Fruit fly (Drosophila melanogaster) whole organism, wandering third instar larva: ENCODE results near the gene CG5273.
A peak's percentile ranks its signal among the peaks of the same experiment; 100 is the strongest.

Experiments used
- Abd-B ChIP-seq: fragments of >200 bp; optimal IDR thresholded peaks from 2 replicates; lab custom pipeline; 2017; ENCODE audit warnings: missing biosample characterization, missing genetic modification characterization
- CG32264 ChIP-seq: fragments of 200-800 bp; sonication (Bioruptor generic); optimal IDR thresholded peaks from 2 replicates; lab custom pipeline; 2016; ENCODE audit warnings: missing biosample characterization, missing genetic modification characterization
- CG9705 ChIP-seq: fragments of 200-800 bp; sonication (Bioruptor generic); optimal IDR thresholded peaks from 2 replicates; lab custom pipeline; 2018; ENCODE audit warnings: missing biosample characterization, mild to moderate bottlenecking, missing genetic modification characterization
- CrebA ChIP-seq: fragments of 200-800 bp; sonication (Bioruptor generic); optimal IDR thresholded peaks from 2 replicates; lab custom pipeline; 2016; ENCODE audit warnings: missing biosample characterization, mild to moderate bottlenecking, missing genetic modification characterization, borderline replicate concordance
- Dfd ChIP-seq: fragments of >200 bp; optimal IDR thresholded peaks from 2 replicates; lab custom pipeline; 2017; ENCODE audit warnings: missing biosample characterization, missing genetic modification characterization
- Dif ChIP-seq: fragments of 200-275, 200-300 bp; sonication (Bioruptor generic); optimal IDR thresholded peaks from 2 replicates; lab custom pipeline; 2018; ENCODE audit warnings: missing biosample characterization, missing genetic modification characterization; ENCODE audit not compliant: partially characterized antibody
- GATAd ChIP-seq: sonication (Bioruptor generic); optimal IDR thresholded peaks from 2 replicates; lab custom pipeline; 2016; ENCODE audit warnings: missing biosample characterization, missing genetic modification characterization
- HLH106 ChIP-seq: fragments of 200-800 bp; optimal IDR thresholded peaks from 3 replicates; lab custom pipeline; 2019; ENCODE audit warnings: missing biosample characterization, mild to moderate bottlenecking, missing genetic modification characterization, moderate library complexity
- Hnf4 ChIP-seq: fragments of 200-800 bp; sonication (Bioruptor generic); optimal IDR thresholded peaks from 2 replicates; lab custom pipeline; 2016; ENCODE audit warnings: missing biosample characterization, mild to moderate bottlenecking, missing genetic modification characterization
- Hr78 ChIP-seq: fragments of >200 bp; optimal IDR thresholded peaks from 2 replicates; lab custom pipeline; 2017; ENCODE audit warnings: missing biosample characterization, missing genetic modification characterization
- Hr83 ChIP-seq: fragments of 200-300 bp; sonication (Bioruptor generic); optimal IDR thresholded peaks from 2 replicates; lab custom pipeline; 2016; ENCODE audit warnings: missing biosample characterization, mild to moderate bottlenecking, missing genetic modification characterization, moderate library complexity; ENCODE audit not compliant: poor library complexity, severe bottlenecking
- Jra ChIP-seq: sonication (Bioruptor generic); optimal IDR thresholded peaks from 2 replicates; lab custom pipeline; 2016; ENCODE audit warnings: missing biosample characterization, missing genetic modification characterization
- Mio ChIP-seq: sonication (Bioruptor generic); optimal IDR thresholded peaks from 2 replicates; lab custom pipeline; 2016; ENCODE audit warnings: missing biosample characterization, missing genetic modification characterization
- Myc ChIP-seq: fragments of >200 bp; optimal IDR thresholded peaks from 2 replicates; lab custom pipeline; 2017
- N ChIP-seq: fragments of >200 bp; optimal IDR thresholded peaks from 2 replicates; lab custom pipeline; 2018; ENCODE audit warnings: missing biosample characterization, missing external identifiers, missing genetic modification characterization
- OdsH ChIP-seq: fragments of 200-800 bp; sonication (Bioruptor generic); optimal IDR thresholded peaks from 2 replicates; lab custom pipeline; 2016; ENCODE audit warnings: missing biosample characterization, mild to moderate bottlenecking, missing genetic modification characterization
- Rel ChIP-seq, 2 experiments: fragments of 200-800 bp; sonication (Bioruptor generic) in 1 of 2; optimal IDR thresholded peaks; 2 replicates in 1 of 2; 3 replicates in 1 of 2; lab custom pipeline; 2016 to 2019; ENCODE audit warnings: mild to moderate bottlenecking in 2 of 2, missing biosample characterization in 2 of 2, missing genetic modification characterization in 2 of 2, moderate library complexity in 1 of 2
- Sp1 ChIP-seq: fragments of 200-800 bp; sonication (Bioruptor generic); optimal IDR thresholded peaks from 3 replicates; lab custom pipeline; 2019; ENCODE audit warnings: missing biosample characterization, mild to moderate bottlenecking, missing genetic modification characterization, moderate library complexity
- Vsx2 ChIP-seq: fragments of 200-300, 225-300 bp; sonication (Bioruptor generic); optimal IDR thresholded peaks from 2 replicates; lab custom pipeline; 2018; ENCODE audit warnings: missing biosample characterization, missing genetic modification characterization; ENCODE audit not compliant: partially characterized antibody
- br ChIP-seq: fragments of 200-800 bp; sonication (Bioruptor generic); optimal IDR thresholded peaks from 2 replicates; lab custom pipeline; 2016; ENCODE audit warnings: missing biosample characterization, missing genetic modification characterization
- brk ChIP-seq: fragments of 200-800 bp; sonication (Bioruptor generic); optimal IDR thresholded peaks from 2 replicates; lab custom pipeline; 2016; ENCODE audit warnings: missing biosample characterization, mild to moderate bottlenecking, missing genetic modification characterization
- dl ChIP-seq, 2 experiments: fragments of 175-275, 200-275 bp in 1 of 2; fragments of 200-275 bp in 1 of 2; sonication (Bioruptor generic); optimal IDR thresholded peaks; lab custom pipeline; 2018; ENCODE audit warnings: mild to moderate bottlenecking in 2 of 2, missing biosample characterization in 2 of 2, missing genetic modification characterization in 2 of 2, moderate library complexity in 2 of 2; ENCODE audit not compliant: partially characterized antibody in 2 of 2, insufficient read depth in 1 of 2
- dmrt93B ChIP-seq: fragments of 200-800 bp; sonication (Bioruptor generic); optimal IDR thresholded peaks from 2 replicates; lab custom pipeline; 2018; ENCODE audit warnings: missing biosample characterization, mild to moderate bottlenecking, missing genetic modification characterization
- dsf ChIP-seq: sonication (Bioruptor generic); optimal IDR thresholded peaks from 2 replicates; lab custom pipeline; 2016; ENCODE audit warnings: missing biosample characterization, missing genetic modification characterization, borderline replicate concordance
- ey ChIP-seq: fragments of 200-800 bp; sonication (Bioruptor generic); optimal IDR thresholded peaks from 2 replicates; lab custom pipeline; 2016; ENCODE audit warnings: missing biosample characterization, missing genetic modification characterization
- foxo ChIP-seq, 2 experiments: fragments of 200-800 bp; sonication (Bioruptor generic); optimal IDR thresholded peaks; 2 replicates in 1 of 2; 3 replicates in 1 of 2; lab custom pipeline; 2016 to 2017; ENCODE audit warnings: missing biosample characterization in 2 of 2, missing genetic modification characterization in 2 of 2
- fru ChIP-seq: fragments of 200-800 bp; sonication (Bioruptor generic); optimal IDR thresholded peaks from 3 replicates; lab custom pipeline; 2016; ENCODE audit warnings: missing biosample characterization, mild to moderate bottlenecking, missing genetic modification characterization
- h ChIP-seq: fragments of 200-800 bp; sonication (Bioruptor generic); optimal IDR thresholded peaks from 3 replicates; lab custom pipeline; 2016; ENCODE audit warnings: missing biosample characterization, mild to moderate bottlenecking, missing genetic modification characterization
- jim ChIP-seq: fragments of 175-275, 200-325 bp; sonication (Bioruptor generic); optimal IDR thresholded peaks from 2 replicates; lab custom pipeline; 2016; ENCODE audit warnings: missing biosample characterization, mild to moderate bottlenecking, missing genetic modification characterization
- lola ChIP-seq: fragments of >200 bp; optimal IDR thresholded peaks from 2 replicates; lab custom pipeline; 2017; ENCODE audit warnings: missing biosample characterization, missing genetic modification characterization
- pan ChIP-seq: fragments of >200 bp; optimal IDR thresholded peaks from 2 replicates; lab custom pipeline; 2017
- psq ChIP-seq: fragments of 200-800 bp; sonication (Bioruptor generic); optimal IDR thresholded peaks from 3 replicates; lab custom pipeline; 2017; ENCODE audit warnings: missing biosample characterization, mild to moderate bottlenecking, missing genetic modification characterization, moderate library complexity
- rgr ChIP-seq: fragments of 200-800 bp; sonication (Bioruptor generic); optimal IDR thresholded peaks from 3 replicates; lab custom pipeline; 2016; ENCODE audit warnings: missing biosample characterization, mild to moderate bottlenecking, missing genetic modification characterization
- sage ChIP-seq: fragments of 200-800 bp; sonication (Bioruptor generic); optimal IDR thresholded peaks from 2 replicates; lab custom pipeline; 2016; ENCODE audit warnings: missing biosample characterization, mild to moderate bottlenecking, missing genetic modification characterization
- sv ChIP-seq: fragments of 200-800 bp; sonication (Bioruptor generic); optimal IDR thresholded peaks from 3 replicates; lab custom pipeline; 2016; ENCODE audit warnings: missing biosample characterization, missing genetic modification characterization
- tai ChIP-seq: sonication (Bioruptor generic); optimal IDR thresholded peaks from 2 replicates; lab custom pipeline; 2016; ENCODE audit warnings: missing biosample characterization, missing genetic modification characterization
- usp ChIP-seq: fragments of >200 bp; optimal IDR thresholded peaks from 2 replicates; lab custom pipeline; 2017; ENCODE audit warnings: missing biosample characterization, missing genetic modification characterization
- woc ChIP-seq: sonication (Bioruptor generic); optimal IDR thresholded peaks from 2 replicates; lab custom pipeline; 2016; ENCODE audit warnings: missing biosample characterization, mild to moderate bottlenecking, missing genetic modification characterization

The CG5273 gene

DNA sequence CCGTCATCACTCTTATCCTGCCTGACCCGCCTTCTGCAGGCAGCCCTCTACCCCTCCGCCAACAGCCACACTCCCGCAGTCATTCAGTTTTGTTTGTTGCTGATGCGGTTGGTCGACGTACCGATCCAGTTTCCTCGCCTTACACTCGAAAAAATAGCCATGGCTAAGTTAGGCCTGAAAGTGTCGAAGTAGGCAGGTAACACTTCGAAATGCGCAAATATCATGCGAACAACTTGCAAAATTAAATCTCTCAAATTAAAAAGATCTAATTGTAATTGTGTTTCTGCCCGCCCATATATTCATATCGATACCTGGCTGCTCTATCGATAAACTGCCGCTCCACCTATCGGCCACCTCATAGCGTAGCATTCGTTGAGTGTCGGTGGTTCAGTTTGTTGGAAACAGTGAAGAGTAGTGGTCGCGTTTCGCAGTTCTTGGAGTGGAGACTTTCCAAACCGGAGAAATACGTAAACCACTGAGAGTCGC, 10.3 kb downstream of the CG5273 start, which contains the start of gene fz3:
fz3 (plus strand) TSS at position 307 of the 486 bp plus-strand sequence.
- TF ChIP-seq Sp1 (GFP tag; lab: Kevin White, UChicago) (peak; percentile 75), lola (GFP tag; lab: Kevin White, UChicago) (no peak), OdsH (GFP tag; lab: Kevin White, UChicago) (peak; percentile 64), N (GFP tag; lab: Kevin White, UChicago) (no peak), CrebA (GFP tag; lab: Kevin White, UChicago) (no peak), CG9705 (GFP tag; lab: Kevin White, UChicago) (peak; percentile 34), br (peak; percentile 77), Jra (GFP tag; lab: Kevin White, UChicago) (peak; percentile 67), brk (GFP tag; lab: Kevin White, UChicago) (no peak), dl (GFP tag; optimal IDR thresholded peaks at IDR 0.05; lab: Kevin White, UChicago; ENCODE audit: insufficient read depth in 1 of 2, partially characterized antibody in 2 of 2) (no peak), HLH106 (tag; lab: Kevin White, UChicago) (peak; percentile 76), rgr (GFP tag; lab: Kevin White, UChicago) (peak; percentile 78), usp (GFP tag; lab: Kevin White, UChicago) (no peak), sage (GFP tag; lab: Kevin White, UChicago) (no peak), h (peak; percentile 82), Dif (GFP tag; lab: Kevin White, UChicago) (peak; percentile 42), Mio (no peak), jim (GFP tag; lab: Kevin White, UChicago) (no peak), CG32264 (peak; percentile 58), dmrt93B (peak; percentile 32), foxo (GFP tag; optimal IDR thresholded peaks at IDR 0.05; lab: Kevin White, UChicago) (peak in 1 of 2 experiments; percentile 78), GATAd (GFP tag; lab: Kevin White, UChicago) (no peak), Hr78 (GFP tag; lab: Kevin White, UChicago) (no peak), Hnf4 (GFP tag; lab: Kevin White, UChicago) (peak; percentile 71), sv (GFP tag; lab: Kevin White, UChicago) (no peak), Myc (lab: Kevin White, UChicago) (no peak), Abd-B (no peak), pan (lab: Kevin White, UChicago) (no peak), ey (peak; percentile 74), psq (GFP tag; lab: Kevin White, UChicago) (peak; percentile 77), tai (GFP tag; lab: Kevin White, UChicago) (no peak), Dfd (GFP tag; lab: Kevin White, UChicago) (no peak), fru (GFP tag; lab: Kevin White, UChicago) (peak; percentile 88), Rel (GFP tag; optimal IDR thresholded peaks at IDR 0.05; lab: Kevin White, UChicago) (no peak), Rel (tag; optimal IDR thresholded peaks at IDR 0.05; lab: Kevin White, UChicago) (peak; percentile 37), woc (peak; percentile 63), Hr83 (GFP tag; lab: Kevin White, UChicago) (peak; percentile 73), dsf (GFP tag; lab: Kevin White, UChicago) (no peak), Vsx2 (GFP tag; lab: Kevin White, UChicago) (no peak)
- TF ChIP-seq, all 38 proteins: peak for 19

- TF ChIP-seq fru (GFP tag; lab: Kevin White, UChicago): peak; percentile 34
- no peak for TF ChIP-seq brk (GFP tag; lab: Kevin White, UChicago)
Observed at dm6 chrX:771431-772064, 12.2 kb downstream of the CG5273 start.
